Worm (Caenorhabditis elegans): ENCODE measurements around the gene Y66A7A.4.

- TF ChIP-seq sox-2 (GFP tag; IDR thresholded peaks at IDR 0.05) (no peak), nhr-11 (tag; optimal IDR thresholded peaks at IDR 0.05) (no peak), hlh-30 (tag; optimal IDR thresholded peaks at IDR 0.05; ENCODE audit: insufficient read depth) (no peak), che-1 (tag; optimal IDR thresholded peaks at IDR 0.05) (no peak), tbx-7 (tag; optimal IDR thresholded peaks at IDR 0.05) (no peak), F13H6.1 (tag; optimal IDR thresholded peaks at IDR 0.05) (no peak), hlh-8 (tag; optimal IDR thresholded peaks at IDR 0.05) (no peak), pax-1 (tag; optimal IDR thresholded peaks at IDR 0.05) (no peak), hlh-15 (tag; optimal IDR thresholded peaks at IDR 0.05) (no peak), ama-1 (optimal IDR thresholded peaks at IDR 0.05) (no peak), Y22D7AL.16 (tag; optimal IDR thresholded peaks at IDR 0.05) (no peak), C08G9.2 (tag; optimal IDR thresholded peaks at IDR 0.05) (no peak), pqm-1 (tag; optimal IDR thresholded peaks at IDR 0.05) (no peak), madf-2 (tag; optimal IDR thresholded peaks at IDR 0.05) (no peak)
Measured at ce11 chrIII:11663400-11663799, 51.0 kb downstream of the Y66A7A.4 start.

Data from whole organism, late embryonic.